Fruit fly (Drosophila melanogaster): ENCODE results near the gene CG9922.

The CG9922 gene

dm6 chr3R:14077026-14077425, 40.8 kb upstream of the CG9922 start (continued):
- TF ChIP-seq CG2199 (GFP tag; IDR thresholded peaks at IDR 0.05) = 0 out of 3 replicates have a peak, but pooled peaks have one; percentile 32
- TF ChIP-seq Tbp (GFP tag; optimal IDR thresholded peaks at IDR 0.05) = no peak
- TF ChIP-seq C15 (GFP tag; IDR thresholded peaks at IDR 0.05) = 0 out of 3 replicates have a peak, but pooled peaks have one; percentile 4
- TF ChIP-seq dati (GFP tag; IDR thresholded peaks at IDR 0.05) = 0 out of 2 replicates have a peak, but pooled peaks have one; percentile 23
- TF ChIP-seq CG6765 (GFP tag; optimal IDR thresholded peaks at IDR 0.05) = no peak
- 0 out of 2 replicates have a peak, but pooled peaks have one; percentile 11 for TF ChIP-seq MBD-R2 (GFP tag; IDR thresholded peaks at IDR 0.05)
- TF ChIP-seq PHDP (tag; optimal IDR thresholded peaks at IDR 0.05) = peak; percentile 10
- TF ChIP-seq CG11456 (GFP tag; IDR thresholded peaks at IDR 0.05) = peak; percentile 56; the same call in 1 of the 3 replicates
- peak; percentile 11 for TF ChIP-seq az2 (GFP tag; optimal IDR thresholded peaks at IDR 0.05)
- TF ChIP-seq fd96Cb (tag; optimal IDR thresholded peaks at IDR 0.05) = peak; percentile 59
- peak; percentile 28 for TF ChIP-seq bcd (GFP tag; optimal IDR thresholded peaks at IDR 0.05)
- peak; percentile 77 for TF ChIP-seq lab (GFP tag; optimal IDR thresholded peaks at IDR 0.05)
- no peak for TF ChIP-seq CG7745 (tag; optimal IDR thresholded peaks at IDR 0.05)
- TF ChIP-seq CG12219 (GFP tag; optimal IDR thresholded peaks at IDR 0.05) = no peak
- TF ChIP-seq tap (tag; optimal IDR thresholded peaks at IDR 0.05) = peak; percentile 52
- TF ChIP-seq CG15514 (GFP tag; optimal IDR thresholded peaks at IDR 0.05) = peak; percentile 10
- TF ChIP-seq chif (GFP tag; optimal IDR thresholded peaks at IDR 0.05) = peak; percentile 19 to 35
- peak; percentile 8 for TF ChIP-seq CoRest (tag; optimal IDR thresholded peaks at IDR 0.05)
- TF ChIP-seq dysf (GFP tag; IDR thresholded peaks at IDR 0.05) = peak; percentile 67
- no peak for TF ChIP-seq CG32767 (GFP tag; IDR thresholded peaks at IDR 0.05)
- TF ChIP-seq CG10979 (tag; optimal IDR thresholded peaks at IDR 0.05) = peak; percentile 53
- TF ChIP-seq CG3847 (GFP tag; IDR thresholded peaks at IDR 0.05) = peak; percentile 25; the same call in 1 of the 2 replicates
- TF ChIP-seq stc (GFP tag; IDR thresholded peaks at IDR 0.05) = peak; percentile 47; the same call in 1 of the 2 replicates
- TF ChIP-seq Xrp1 (GFP tag; IDR thresholded peaks at IDR 0.05) = peak; percentile 32; the same call in 1 of the 2 replicates
- peak in 1 of 2 experiments; percentile 30 for TF ChIP-seq eve (GFP tag; optimal IDR thresholded peaks at IDR 0.05)
- TF ChIP-seq HLH3B (GFP tag; IDR thresholded peaks at IDR 0.05) = peak; percentile 68
- peak; percentile 19 for TF ChIP-seq Abd-B (GFP tag; optimal IDR thresholded peaks at IDR 0.05)
- peak; percentile 22 for TF ChIP-seq CG9817 (tag; optimal IDR thresholded peaks at IDR 0.05)
- TF ChIP-seq E2f1 (GFP tag; IDR thresholded peaks at IDR 0.05) = peak; percentile 57; the same call in 1 of the 2 replicates
- TF ChIP-seq CG3281 (GFP tag; optimal IDR thresholded peaks at IDR 0.05) = peak; percentile 40
- TF ChIP-seq CG9727 (GFP tag; optimal IDR thresholded peaks at IDR 0.05) = peak; percentile 19
- TF ChIP-seq Dip3 (GFP tag; optimal IDR thresholded peaks at IDR 0.05) = no peak
- peak; percentile 58 for TF ChIP-seq HHEX (GFP tag; optimal IDR thresholded peaks at IDR 0.05)
- no peak for TF ChIP-seq ftz-f1 (GFP tag; optimal IDR thresholded peaks at IDR 0.05)
- peak; percentile 69 for TF ChIP-seq Rfx (GFP tag; IDR thresholded peaks at IDR 0.05)
- TF ChIP-seq CG12155 (GFP tag; optimal IDR thresholded peaks at IDR 0.05) = no peak
- peak in 1 of 2 experiments; percentile 31 for TF ChIP-seq bsh (GFP tag; optimal IDR thresholded peaks at IDR 0.05)
- no peak for TF ChIP-seq slou (GFP tag; optimal IDR thresholded peaks at IDR 0.05)
- TF ChIP-seq D19A (tag; optimal IDR thresholded peaks at IDR 0.05) = peak; percentile 28
- TF ChIP-seq Ssrp (tag; optimal IDR thresholded peaks at IDR 0.05) = peak; percentile 4
- TF ChIP-seq Atf6 (GFP tag; IDR thresholded peaks at IDR 0.05) = peak; percentile 61
- TF ChIP-seq ind (GFP tag; optimal IDR thresholded peaks at IDR 0.05) = peak; percentile 46
- no peak for TF ChIP-seq CG33557 (GFP tag; optimal IDR thresholded peaks at IDR 0.05)
- peak; percentile 38; the same call in 1 of the 3 replicates for TF ChIP-seq Mrtf (GFP tag; IDR thresholded peaks at IDR 0.05)
- 0 out of 2 replicates have a peak, but pooled peaks have one; percentile 41 for TF ChIP-seq CG10321 (GFP tag; IDR thresholded peaks at IDR 0.05)
- 0 out of 2 replicates have a peak, but pooled peaks have one; percentile 45 for TF ChIP-seq ttk (GFP tag; IDR thresholded peaks at IDR 0.05)
- TF ChIP-seq ranshi (GFP tag; IDR thresholded peaks at IDR 0.05) = 0 out of 2 replicates have a peak, but pooled peaks have one; percentile 56
- TF ChIP-seq Optix (GFP tag; IDR thresholded peaks at IDR 0.05) = 0 out of 3 replicates have a peak, but pooled peaks have one; percentile 33
- peak; percentile 72; the same call in 2 of the 3 replicates for TF ChIP-seq ci (GFP tag; IDR thresholded peaks at IDR 0.05)
- no peak for TF ChIP-seq CG8388 (GFP tag; optimal IDR thresholded peaks at IDR 0.05)
